In the genomic region with DNA sequence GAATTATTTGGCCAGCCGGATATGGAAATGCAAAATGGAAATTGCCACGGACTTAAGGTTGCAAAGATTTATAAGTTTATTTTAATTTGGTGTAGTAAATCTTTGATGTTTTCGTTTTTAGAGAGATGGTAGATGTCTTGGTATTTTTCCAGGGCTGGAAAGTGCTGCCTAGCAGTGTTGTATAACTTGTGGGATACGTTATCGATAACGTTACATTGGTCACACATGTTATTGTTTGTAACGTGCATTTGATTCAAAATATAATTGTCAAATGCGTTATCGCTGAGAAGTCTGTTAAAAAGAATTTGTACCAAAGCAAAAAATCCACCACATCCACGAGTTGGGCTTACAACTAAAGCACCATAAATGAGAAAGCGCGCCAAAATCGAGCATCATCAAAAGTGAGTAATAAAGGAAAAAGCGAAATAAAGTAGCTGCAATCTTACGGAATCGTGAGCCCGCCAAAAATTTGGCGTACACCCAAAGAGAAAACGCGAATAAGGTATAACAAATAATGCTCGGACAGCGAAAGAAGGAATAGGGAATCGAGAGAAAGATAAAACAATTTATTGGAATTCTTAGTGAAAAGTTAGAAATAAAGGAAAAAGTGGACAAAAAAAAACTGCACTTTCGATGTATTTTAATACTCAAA, we compare ENCODE assay signal across 1 fruit fly cellular context.
TF ChIP-seq lines count a peak whose summit lies in the region.

Gene PIG-T, minus strand, starts transcription at position 140 of the 652 bp plus-strand sequence.

TF ChIP-seq in whole organism, embryonic, 481 proteins besides CTCF, POLR2A, EP300 and RAD21 (continued from another document and continues in another):
- TF ChIP-seq az2 (GFP tag; optimal IDR thresholded peaks at IDR 0.05; lab: Kevin White, UChicago) (no peak), HLH54F (GFP tag; optimal IDR thresholded peaks at IDR 0.05; lab: Kevin White, UChicago) (no peak), Lpt (GFP tag; optimal IDR thresholded peaks at IDR 0.05; lab: Kevin White, UChicago) (no peak), ttk (GFP tag; IDR thresholded peaks at IDR 0.05; lab: Robert Waterston, UW) (no peak), pum (GFP tag; optimal IDR thresholded peaks at IDR 0.05; lab: Kevin White, UChicago) (no peak), kah (GFP tag; optimal IDR thresholded peaks at IDR 0.05; lab: Kevin White, UChicago) (no peak), odd (GFP tag; optimal IDR thresholded peaks at IDR 0.05; lab: Kevin White, UChicago) (no peak), CG11504 (tag; optimal IDR thresholded peaks at IDR 0.05; lab: Kevin White, UChicago) (no peak), CG8478 (optimal IDR thresholded peaks at IDR 0.05; lab: Kevin White, UChicago) (no peak), grau (tag; optimal IDR thresholded peaks at IDR 0.05; lab: Kevin White, UChicago) (no peak), MTF-1 (GFP tag; optimal IDR thresholded peaks at IDR 0.05; lab: Kevin White, UChicago; ENCODE audit: borderline replicate concordance) (no peak), CG15514 (GFP tag; optimal IDR thresholded peaks at IDR 0.05; lab: Kevin White, UChicago) (peak; percentile 86), CG5180 (GFP tag; optimal IDR thresholded peaks at IDR 0.05; lab: Kevin White, UChicago) (no peak), CG31388 (GFP tag; optimal IDR thresholded peaks at IDR 0.05; lab: Kevin White, UChicago) (no peak), tap (tag; optimal IDR thresholded peaks at IDR 0.05; lab: Kevin White, UChicago) (no peak), CG9215 (GFP tag; IDR thresholded peaks at IDR 0.05; lab: Robert Waterston, UW) (no peak), CG1529 (GFP tag; optimal IDR thresholded peaks at IDR 0.05; lab: Kevin White, UChicago) (no peak), CG8765 (GFP tag; IDR thresholded peaks at IDR 0.05; lab: Robert Waterston, UW) (no peak), CG6175 (GFP tag; IDR thresholded peaks at IDR 0.05; lab: Robert Waterston, UW) (no peak), ewg (GFP tag; optimal IDR thresholded peaks at IDR 0.05; lab: Kevin White, UChicago) (no peak), p53 (GFP tag; optimal IDR thresholded peaks at IDR 0.05; lab: Kevin White, UChicago) (no peak), z (GFP tag; IDR thresholded peaks at IDR 0.05; lab: Robert Waterston, UW) (no peak), Scr (GFP tag; IDR thresholded peaks at IDR 0.05; lab: Robert Waterston, UW; ENCODE audit: partially characterized antibody) (no peak), bcd (GFP tag; optimal IDR thresholded peaks at IDR 0.05; lab: Kevin White, UChicago) (no peak), hbn (GFP tag; IDR thresholded peaks at IDR 0.05; lab: Robert Waterston, UW; ENCODE audit: partially characterized antibody) (no peak), CG7556 (GFP tag; optimal IDR thresholded peaks at IDR 0.05; lab: Kevin White, UChicago) (no peak), dmrt99B (tag; optimal IDR thresholded peaks at IDR 0.05; lab: Kevin White, UChicago) (no peak), CG1832 (GFP tag; optimal IDR thresholded peaks at IDR 0.05; lab: Kevin White, UChicago) (no peak), Ets97D (GFP tag; optimal IDR thresholded peaks at IDR 0.05; lab: Kevin White, UChicago) (peak; percentile 30), CG15696 (tag; optimal IDR thresholded peaks at IDR 0.05; lab: Kevin White, UChicago) (no peak), mld (GFP tag; IDR thresholded peaks at IDR 0.05; lab: Robert Waterston, UW; ENCODE audit: partially characterized antibody) (no peak), Dll (GFP tag; IDR thresholded peaks at IDR 0.05; lab: Robert Waterston, UW; ENCODE audit: partially characterized antibody) (no peak), CG10565 (GFP tag; optimal IDR thresholded peaks at IDR 0.05; lab: Kevin White, UChicago) (no peak), luna (GFP tag; optimal IDR thresholded peaks at IDR 0.05; lab: Kevin White, UChicago) (no peak), H15 (GFP tag; IDR thresholded peaks at IDR 0.05; lab: Robert Waterston, UW) (no peak), CG4820 (GFP tag; optimal IDR thresholded peaks at IDR 0.05; lab: Kevin White, UChicago) (no peak), cad (GFP tag; optimal IDR thresholded peaks at IDR 0.05; lab: Kevin White, UChicago) (no peak), Fer1 (GFP tag; optimal IDR thresholded peaks at IDR 0.05; lab: Kevin White, UChicago) (no peak), gcm2 (GFP tag; optimal IDR thresholded peaks at IDR 0.05; lab: Kevin White, UChicago) (no peak), Nf-YC (tag; optimal IDR thresholded peaks at IDR 0.05; lab: Kevin White, UChicago) (peak; percentile 2), CG1602 (GFP tag; optimal IDR thresholded peaks at IDR 0.05; lab: Kevin White, UChicago) (no peak), CG30020 (tag; optimal IDR thresholded peaks at IDR 0.05; lab: Kevin White, UChicago) (no peak), CG2889 (GFP tag; IDR thresholded peaks at IDR 0.05; lab: Robert Waterston, UW) (no peak), grn (GFP tag; optimal IDR thresholded peaks at IDR 0.05; lab: Kevin White, UChicago) (no peak), BEAF-32 (GFP tag; optimal IDR thresholded peaks at IDR 0.05; lab: Kevin White, UChicago) (peak; percentile 49), CG15011 (GFP tag; optimal IDR thresholded peaks at IDR 0.05; lab: Kevin White, UChicago) (no peak), CG17912 (GFP tag; optimal IDR thresholded peaks at IDR 0.05; lab: Kevin White, UChicago) (no peak), prd (optimal IDR thresholded peaks at IDR 0.05; lab: Kevin White, UChicago) (no peak), prd (GFP tag; IDR thresholded peaks at IDR 0.05; lab: Robert Waterston, UW) (peak; percentile 27; the same call in 1 of the 3 replicates), ab (GFP tag; optimal IDR thresholded peaks at IDR 0.05; lab: Kevin White, UChicago) (no peak), Stat92E (GFP tag; optimal IDR thresholded peaks at IDR 0.05; lab: Kevin White, UChicago) (no peak), danr (GFP tag; IDR thresholded peaks at IDR 0.05; lab: Robert Waterston, UW) (no peak), Antp (GFP tag; optimal IDR thresholded peaks at IDR 0.05; lab: Kevin White, UChicago) (no peak), chinmo (GFP tag; IDR thresholded peaks at IDR 0.05; lab: Robert Waterston, UW; ENCODE audit: partially characterized antibody) (no peak), CG14441 (GFP tag; IDR thresholded peaks at IDR 0.05; lab: Robert Waterston, UW) (no peak), ara (GFP tag; IDR thresholded peaks at IDR 0.05; lab: Robert Waterston, UW) (no peak), br (optimal IDR thresholded peaks at IDR 0.05; lab: Kevin White, UChicago) (no peak), C15 (GFP tag; IDR thresholded peaks at IDR 0.05; lab: Robert Waterston, UW) (no peak), pb (GFP tag; optimal IDR thresholded peaks at IDR 0.05; lab: Kevin White, UChicago) (no peak), CG11456 (GFP tag; IDR thresholded peaks at IDR 0.05; lab: Robert Waterston, UW) (no peak), CG4617 (GFP tag; optimal IDR thresholded peaks at IDR 0.05; lab: Kevin White, UChicago; ENCODE audit: borderline replicate concordance) (peak; percentile 71), Six4 (GFP tag; optimal IDR thresholded peaks at IDR 0.05; lab: Kevin White, UChicago) (no peak), yki (optimal IDR thresholded peaks at IDR 0.05; lab: Kevin White, UChicago) (no peak), en (GFP tag; optimal IDR thresholded peaks at IDR 0.05; lab: Kevin White, UChicago) (no peak), CG2712 (tag; optimal IDR thresholded peaks at IDR 0.05; lab: Kevin White, UChicago) (peak; percentile 1), CG3726 (GFP tag; IDR thresholded peaks at IDR 0.05; lab: Robert Waterston, UW) (no peak), insv (GFP tag; optimal IDR thresholded peaks at IDR 0.05; lab: Kevin White, UChicago) (no peak), cg (GFP tag; optimal IDR thresholded peaks at IDR 0.05; lab: Kevin White, UChicago) (no peak), Sry-β (GFP tag; optimal IDR thresholded peaks at IDR 0.05; lab: Kevin White, UChicago) (no peak), crol (GFP tag; IDR thresholded peaks at IDR 0.05; lab: Robert Waterston, UW) (no peak), wek (GFP tag; optimal IDR thresholded peaks at IDR 0.05; lab: Kevin White, UChicago) (no peak), ap (GFP tag; IDR thresholded peaks at IDR 0.05; lab: Robert Waterston, UW) (no peak), nerfin-1 (tag; optimal IDR thresholded peaks at IDR 0.05; lab: Kevin White, UChicago) (peak; percentile 22), CG2129 (GFP tag; IDR thresholded peaks at IDR 0.05; lab: Robert Waterston, UW; ENCODE audit: partially characterized antibody) (no peak), CG7987 (GFP tag; optimal IDR thresholded peaks at IDR 0.05; lab: Kevin White, UChicago) (no peak), Fer3 (tag; optimal IDR thresholded peaks at IDR 0.05; lab: Kevin White, UChicago) (no peak), Side (GFP tag; optimal IDR thresholded peaks at IDR 0.05; lab: Kevin White, UChicago) (no peak), kay (GFP tag; optimal IDR thresholded peaks at IDR 0.05; lab: Kevin White, UChicago) (no peak), Dp (GFP tag; optimal IDR thresholded peaks at IDR 0.05; lab: Kevin White, UChicago) (peak; percentile 74), CG8388 (GFP tag; optimal IDR thresholded peaks at IDR 0.05; lab: Kevin White, UChicago) (no peak), Asciz (GFP tag; optimal IDR thresholded peaks at IDR 0.05; lab: Kevin White, UChicago) (no peak), tgo (GFP tag; IDR thresholded peaks at IDR 0.05; lab: Robert Waterston, UW) (no peak), sqz (GFP tag; optimal IDR thresholded peaks at IDR 0.05; lab: Kevin White, UChicago) (no peak), so (GFP tag; IDR thresholded peaks at IDR 0.05; lab: Robert Waterston, UW) (no peak), Lim3 (GFP tag; IDR thresholded peaks at IDR 0.05; lab: Robert Waterston, UW) (no peak), toy (GFP tag; IDR thresholded peaks at IDR 0.05; lab: Robert Waterston, UW) (no peak), CG6791 (GFP tag; IDR thresholded peaks at IDR 0.05; lab: Robert Waterston, UW; ENCODE audit: partially characterized antibody) (no peak), sc (optimal IDR thresholded peaks at IDR 0.05; lab: Kevin White, UChicago) (no peak), sc (GFP tag; optimal IDR thresholded peaks at IDR 0.05; lab: Kevin White, UChicago) (no peak), zfh1 (GFP tag; IDR thresholded peaks at IDR 0.05; lab: Robert Waterston, UW) (no peak), ash1 (GFP tag; optimal IDR thresholded peaks at IDR 0.05; lab: Kevin White, UChicago) (no peak), al (GFP tag; IDR thresholded peaks at IDR 0.05; lab: Robert Waterston, UW) (no peak), CG1647 (GFP tag; optimal IDR thresholded peaks at IDR 0.05; lab: Kevin White, UChicago) (no peak), CG2199 (GFP tag; IDR thresholded peaks at IDR 0.05; lab: Robert Waterston, UW) (no peak), tup (GFP tag; optimal IDR thresholded peaks at IDR 0.05; lab: Kevin White, UChicago) (no peak), CG10959 (GFP tag; IDR thresholded peaks at IDR 0.05; lab: Robert Waterston, UW) (no peak), B-H2 (GFP tag; optimal IDR thresholded peaks at IDR 0.05; lab: Kevin White, UChicago) (no peak), gfzf (GFP tag; optimal IDR thresholded peaks at IDR 0.05; lab: Kevin White, UChicago) (no peak), CG30431 (GFP tag; optimal IDR thresholded peaks at IDR 0.05; lab: Kevin White, UChicago) (no peak), Mes4 (GFP tag; optimal IDR thresholded peaks at IDR 0.05; lab: Kevin White, UChicago) (no peak), nmo (GFP tag; optimal IDR thresholded peaks at IDR 0.05; lab: Kevin White, UChicago) (no peak), CG18619 (GFP tag; optimal IDR thresholded peaks at IDR 0.05; lab: Kevin White, UChicago) (no peak), CG17612 (GFP tag; IDR thresholded peaks at IDR 0.05; lab: Robert Waterston, UW) (no peak), gcm (GFP tag; optimal IDR thresholded peaks at IDR 0.05; lab: Kevin White, UChicago) (no peak), hkb (optimal IDR thresholded peaks at IDR 0.05; lab: Kevin White, UChicago) (no peak), hkb (GFP tag; IDR thresholded peaks at IDR 0.05; lab: Robert Waterston, UW) (no peak), CG6854 (GFP tag; optimal IDR thresholded peaks at IDR 0.05; lab: Kevin White, UChicago) (no peak), crp (GFP tag; optimal IDR thresholded peaks at IDR 0.05; lab: Kevin White, UChicago) (peak in 1 of 2 experiments; percentile 58), CkIIα-i1 (GFP tag; IDR thresholded peaks at IDR 0.05; lab: Robert Waterston, UW) (no peak), NC2β (GFP tag; optimal IDR thresholded peaks at IDR 0.05; lab: Kevin White, UChicago) (no peak), CG11696 (GFP tag; IDR thresholded peaks at IDR 0.05; lab: Robert Waterston, UW) (no peak), bigmax (GFP tag; optimal IDR thresholded peaks at IDR 0.05; lab: Kevin White, UChicago) (no peak), sens (GFP tag; lab: Kevin White, UChicago) (peak; percentile 34), repo (GFP tag; optimal IDR thresholded peaks at IDR 0.05; lab: Kevin White, UChicago) (no peak), pfk (GFP tag; optimal IDR thresholded peaks at IDR 0.05; lab: Kevin White, UChicago) (no peak), PHDP (tag; optimal IDR thresholded peaks at IDR 0.05; lab: Kevin White, UChicago) (no peak), exex (tag; optimal IDR thresholded peaks at IDR 0.05; lab: Kevin White, UChicago) (no peak), CG14965 (GFP tag; optimal IDR thresholded peaks at IDR 0.05; lab: Kevin White, UChicago; ENCODE audit: borderline replicate concordance) (no peak), ac (GFP tag; optimal IDR thresholded peaks at IDR 0.05; lab: Kevin White, UChicago) (no peak), CG4854 (GFP tag; optimal IDR thresholded peaks at IDR 0.05; lab: Kevin White, UChicago) (no peak), dan (GFP tag; IDR thresholded peaks at IDR 0.05; lab: Robert Waterston, UW) (no peak), wor (GFP tag; IDR thresholded peaks at IDR 0.05; lab: Robert Waterston, UW) (no peak), esg (GFP tag; conservative IDR thresholded peaks at IDR 0.05; lab: Robert Waterston, UW) (no peak), CG10462 (GFP tag; optimal IDR thresholded peaks at IDR 0.05; lab: Kevin White, UChicago) (no peak), Sox102F (GFP tag; optimal IDR thresholded peaks at IDR 0.05; lab: Kevin White, UChicago) (no peak), YL-1 (GFP tag; optimal IDR thresholded peaks at IDR 0.05; lab: Kevin White, UChicago) (no peak), da (GFP tag; optimal IDR thresholded peaks at IDR 0.05; lab: Kevin White, UChicago) (no peak), CG15269 (tag; optimal IDR thresholded peaks at IDR 0.05; lab: Kevin White, UChicago) (no peak), CG34224 (GFP tag; IDR thresholded peaks at IDR 0.05; lab: Robert Waterston, UW; ENCODE audit: partially characterized antibody) (no peak), Hand (GFP tag; optimal IDR thresholded peaks at IDR 0.05; lab: Kevin White, UChicago) (no peak), Bgb (GFP tag; IDR thresholded peaks at IDR 0.05; lab: Robert Waterston, UW; ENCODE audit: partially characterized antibody) (peak; percentile 48; the same call in 1 of the 2 replicates)
